Worm (Caenorhabditis elegans): ENCODE measurements around the gene Y69F12A.1.

DNA sequence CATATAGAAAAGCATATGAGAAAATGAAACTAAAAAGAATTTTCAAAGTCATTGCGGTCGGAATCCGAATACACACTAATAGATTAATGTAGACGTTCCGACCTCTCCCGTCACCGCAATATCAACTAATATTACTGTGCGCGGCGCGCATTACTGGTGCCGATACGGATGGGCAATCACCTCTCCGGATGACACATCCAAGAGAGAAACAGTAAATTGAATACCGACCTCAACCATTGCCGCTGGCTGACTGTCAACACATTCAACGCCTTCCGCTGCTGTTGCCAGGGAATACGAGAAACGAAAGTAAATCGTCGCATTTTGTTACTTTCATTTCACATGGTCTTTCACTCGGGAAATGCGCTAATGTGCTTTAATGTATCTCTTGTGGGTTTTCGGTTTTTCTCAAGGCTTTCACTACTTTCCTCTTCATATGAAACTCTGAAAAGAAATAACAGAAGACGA lies 38.1 kb downstream of the Y69F12A.1 start:
- TF ChIP-seq ama-1 (optimal IDR thresholded peaks at IDR 0.05) (no peak), ets-7 (tag; optimal IDR thresholded peaks at IDR 0.05) (no peak), pes-1 (GFP tag; IDR thresholded peaks at IDR 0.05) (no peak), aly-1 (tag; optimal IDR thresholded peaks at IDR 0.05) (no peak), ceh-36 (tag; optimal IDR thresholded peaks at IDR 0.05) (no peak), flt-1 (GFP tag; IDR thresholded peaks at IDR 0.05) (no peak), hmbx-1 (tag; optimal IDR thresholded peaks at IDR 0.05) (no peak), tra-4 (tag; optimal IDR thresholded peaks at IDR 0.05) (no peak), sea-1 (GFP tag; conservative IDR thresholded peaks at IDR 0.05) (no peak), B0310.2 (tag; optimal IDR thresholded peaks at IDR 0.05) (no peak), scrt-1 (GFP tag; IDR thresholded peaks at IDR 0.05) (no peak), ceh-13 (GFP tag; optimal IDR thresholded peaks at IDR 0.05) (no peak)

Data from whole organism, early embryonic.